Worm (Caenorhabditis elegans): ENCODE data around the gene B0238.12.

Gene B0238.12

DNA sequence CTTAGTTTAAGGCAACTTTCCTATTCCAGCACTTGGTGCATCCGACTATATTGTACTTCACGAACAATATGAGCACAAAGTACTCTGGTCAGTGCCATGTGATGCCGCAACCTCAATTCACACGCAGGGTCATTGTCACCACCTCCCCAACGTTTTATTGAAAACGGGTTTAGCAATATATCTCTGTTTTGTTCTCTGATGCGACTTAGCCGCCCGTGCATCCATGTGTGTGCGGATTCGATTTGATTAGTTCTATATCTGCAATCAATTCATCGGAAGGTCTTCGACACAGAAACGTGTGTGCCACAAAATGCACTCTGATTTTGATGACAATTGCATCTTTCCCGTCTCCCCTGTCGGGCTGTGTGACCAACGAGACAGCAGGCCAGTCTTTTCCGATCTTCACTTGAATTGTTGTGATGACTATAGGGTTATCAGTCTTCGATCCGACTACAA lies 7.0 kb downstream of the B0238.12 start:
- no peak for TF ChIP-seq hmg-4 (GFP tag; optimal IDR thresholded peaks at IDR 0.05)
- TF ChIP-seq ceh-13 (GFP tag; optimal IDR thresholded peaks at IDR 0.05): no peak
- no peak for TF ChIP-seq ets-7 (tag; optimal IDR thresholded peaks at IDR 0.05)
- no peak for TF ChIP-seq hmbx-1 (tag; optimal IDR thresholded peaks at IDR 0.05)
- no peak for TF ChIP-seq pes-1 (GFP tag; IDR thresholded peaks at IDR 0.05)

DNA sequence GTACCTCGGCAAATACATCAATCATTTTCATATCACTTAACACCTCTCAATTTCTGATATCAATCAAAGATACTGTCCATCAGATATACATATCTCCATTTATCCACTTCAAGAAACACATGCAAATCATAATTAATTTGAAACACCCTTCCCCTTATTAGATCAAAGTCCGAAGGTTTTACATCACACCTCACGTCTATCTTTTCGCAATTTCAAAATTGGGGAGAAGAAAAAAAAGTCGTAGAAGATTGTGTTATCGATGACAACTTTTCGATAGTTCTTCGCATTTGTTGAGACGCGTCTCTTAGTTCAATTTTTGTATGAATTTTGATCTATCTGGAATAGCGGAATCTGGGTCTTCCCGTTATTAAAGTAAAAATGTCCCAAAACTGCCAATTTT lies 7.6 kb downstream of the B0238.12 start:
- TF ChIP-seq ets-7 (tag; optimal IDR thresholded peaks at IDR 0.05) (no peak), ceh-13 (GFP tag; optimal IDR thresholded peaks at IDR 0.05) (no peak), pes-1 (GFP tag; IDR thresholded peaks at IDR 0.05) (no peak), flt-1 (GFP tag; IDR thresholded peaks at IDR 0.05) (no peak), ama-1 (optimal IDR thresholded peaks at IDR 0.05) (no peak), ceh-36 (tag; optimal IDR thresholded peaks at IDR 0.05) (no peak)

DNA sequence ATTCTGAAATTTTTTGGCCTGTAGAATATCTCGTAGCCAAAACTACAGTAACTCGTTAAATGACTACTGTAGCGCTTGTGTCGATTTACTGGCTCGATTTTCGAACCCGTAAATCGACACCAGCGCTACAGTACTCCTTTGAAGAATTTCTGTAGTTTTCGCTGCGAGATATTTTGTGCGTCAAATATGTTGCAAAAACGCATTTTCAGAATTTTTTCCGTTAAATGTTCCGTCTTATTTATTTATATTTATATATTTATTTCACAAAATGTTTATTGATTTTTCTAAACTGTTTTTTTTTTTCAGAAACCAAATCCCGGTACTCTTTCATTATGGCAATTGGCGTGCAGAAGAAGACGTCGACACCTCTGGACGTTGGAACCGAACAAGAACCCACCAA lies 8.1 kb downstream of the B0238.12 start, which contains the start of gene natc-2:
TSS of gene natc-2 (plus strand) at position 301 of the 400 bp plus-strand sequence.
- no peak for TF ChIP-seq flt-1 (GFP tag; IDR thresholded peaks at IDR 0.05)
- no peak for TF ChIP-seq ets-7 (tag; optimal IDR thresholded peaks at IDR 0.05)
- no peak for TF ChIP-seq F13C5.2 (tag; optimal IDR thresholded peaks at IDR 0.05)
- TF ChIP-seq B0310.2 (tag; optimal IDR thresholded peaks at IDR 0.05): no peak
- no peak for TF ChIP-seq tra-4 (tag; optimal IDR thresholded peaks at IDR 0.05)
- TF ChIP-seq hnd-1 (tag; optimal IDR thresholded peaks at IDR 0.05): no peak
- TF ChIP-seq ceh-13 (GFP tag; optimal IDR thresholded peaks at IDR 0.05): no peak
- no peak for TF ChIP-seq tbx-37 (GFP tag; conservative IDR thresholded peaks at IDR 0.05)

DNA sequence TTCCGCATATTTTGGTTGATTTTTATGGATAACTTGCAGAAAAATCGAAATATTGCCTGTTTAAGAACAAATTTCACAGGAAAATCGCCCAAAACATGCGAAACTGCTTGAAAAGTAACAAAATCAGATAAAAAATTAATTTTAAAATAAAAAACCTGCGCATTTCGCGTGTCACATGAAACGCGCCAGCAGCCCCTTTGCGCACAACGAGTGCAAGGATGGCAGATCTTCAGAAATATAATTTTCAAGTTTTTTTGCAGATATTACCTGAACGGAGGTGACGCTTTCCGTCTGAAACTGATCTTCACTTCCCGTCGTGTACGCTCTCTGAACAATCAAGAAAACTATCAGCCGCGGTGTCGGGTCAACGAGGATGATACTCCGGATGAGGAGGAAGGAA lies 9.3 kb downstream of the B0238.12 start:
- TF ChIP-seq hnd-1 (tag; optimal IDR thresholded peaks at IDR 0.05): no peak
- no peak for TF ChIP-seq flt-1 (GFP tag; IDR thresholded peaks at IDR 0.05)
- no peak for TF ChIP-seq ceh-36 (tag; optimal IDR thresholded peaks at IDR 0.05)
- TF ChIP-seq hmg-4 (GFP tag; optimal IDR thresholded peaks at IDR 0.05): no peak
- peak; percentile 60; the same call in 1 of the 2 replicates for TF ChIP-seq pes-1 (GFP tag; IDR thresholded peaks at IDR 0.05)
- no peak for TF ChIP-seq tbx-37 (GFP tag; conservative IDR thresholded peaks at IDR 0.05)
- TF ChIP-seq ets-7 (tag; optimal IDR thresholded peaks at IDR 0.05): no peak
- TF ChIP-seq F13C5.2 (tag; optimal IDR thresholded peaks at IDR 0.05): peak; percentile 27
- no peak for TF ChIP-seq hmbx-1 (tag; optimal IDR thresholded peaks at IDR 0.05)
- TF ChIP-seq B0310.2 (tag; optimal IDR thresholded peaks at IDR 0.05): no peak
- no peak for TF ChIP-seq scrt-1 (GFP tag; IDR thresholded peaks at IDR 0.05)
- no peak for TF ChIP-seq aly-1 (tag; optimal IDR thresholded peaks at IDR 0.05)
- no peak for TF ChIP-seq ceh-13 (GFP tag; optimal IDR thresholded peaks at IDR 0.05)
- TF ChIP-seq tbx-11 (GFP tag; IDR thresholded peaks at IDR 0.05): 0 out of 2 replicates have a peak, but pooled peaks have one; percentile 55
- no peak for TF ChIP-seq tra-4 (tag; optimal IDR thresholded peaks at IDR 0.05)
- TF ChIP-seq ama-1 (optimal IDR thresholded peaks at IDR 0.05): no peak
- TF ChIP-seq sea-1 (GFP tag; conservative IDR thresholded peaks at IDR 0.05): no peak

DNA sequence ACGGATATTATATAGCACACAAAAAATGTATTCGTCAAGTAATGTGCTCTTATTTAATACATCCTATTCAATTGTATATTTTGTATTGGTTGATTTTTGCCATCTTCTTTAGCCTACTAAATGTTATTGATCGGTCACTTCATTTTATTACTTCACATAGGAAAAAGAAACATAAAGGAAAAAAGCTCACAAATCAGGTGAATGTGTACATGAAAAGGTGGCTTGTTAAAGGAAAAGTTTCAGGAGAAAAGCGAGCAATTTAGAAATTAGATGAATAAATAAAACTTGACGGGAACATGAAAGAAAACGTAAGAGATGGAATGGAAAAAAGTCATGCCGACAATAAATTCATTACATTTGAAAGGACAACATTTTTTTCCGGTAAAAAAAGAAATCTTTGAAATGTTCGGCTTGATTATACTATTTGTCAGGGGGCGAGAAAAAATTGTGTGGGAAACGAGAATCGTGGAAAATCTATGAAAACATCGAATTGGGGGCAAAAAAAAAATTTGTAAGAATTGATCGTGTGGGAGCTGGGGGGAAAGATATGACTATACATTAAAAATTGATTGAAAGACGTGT lies 9.9 kb downstream of the B0238.12 start:
- TF ChIP-seq aly-1 (tag; optimal IDR thresholded peaks at IDR 0.05) (no peak), ama-1 (optimal IDR thresholded peaks at IDR 0.05) (no peak), ceh-36 (tag; optimal IDR thresholded peaks at IDR 0.05) (no peak), pes-1 (GFP tag; IDR thresholded peaks at IDR 0.05) (0 out of 2 replicates have a peak, but pooled peaks have one; percentile 14), ets-7 (tag; optimal IDR thresholded peaks at IDR 0.05) (no peak), tra-4 (tag; optimal IDR thresholded peaks at IDR 0.05) (no peak)

DNA sequence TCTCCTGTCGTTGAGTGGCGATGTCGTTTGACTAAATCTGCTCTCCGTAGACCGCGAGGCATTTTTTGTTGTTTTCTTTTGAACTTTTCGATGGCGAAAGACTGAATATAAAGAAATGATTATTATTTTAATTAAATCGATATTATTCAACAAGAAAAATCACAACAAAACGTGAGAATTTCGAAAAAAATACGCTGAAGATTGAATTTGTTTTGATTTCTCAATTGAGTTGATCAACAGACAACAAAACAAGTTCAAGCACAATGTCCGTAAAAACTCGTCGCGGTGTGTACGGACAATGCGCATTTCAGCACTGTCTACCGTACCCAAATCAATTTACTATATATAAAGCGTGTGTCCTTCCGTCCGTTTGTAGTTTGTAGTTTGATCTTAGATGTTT lies 12.4 kb downstream of the B0238.12 start, which contains the start of gene B0238.9:
TSS of gene B0238.9 (minus strand) at position 101 of the 400 bp plus-strand sequence.
- TF ChIP-seq tra-4 (tag; optimal IDR thresholded peaks at IDR 0.05) (no peak), pes-1 (GFP tag; IDR thresholded peaks at IDR 0.05) (no peak), flt-1 (GFP tag; IDR thresholded peaks at IDR 0.05) (no peak), ama-1 (optimal IDR thresholded peaks at IDR 0.05) (no peak), ceh-13 (GFP tag; optimal IDR thresholded peaks at IDR 0.05) (no peak), ets-7 (tag; optimal IDR thresholded peaks at IDR 0.05) (no peak), hnd-1 (tag; optimal IDR thresholded peaks at IDR 0.05) (no peak), hmg-4 (GFP tag; optimal IDR thresholded peaks at IDR 0.05) (no peak), tbx-11 (GFP tag; IDR thresholded peaks at IDR 0.05) (no peak), B0310.2 (tag; optimal IDR thresholded peaks at IDR 0.05) (no peak), hmbx-1 (tag; optimal IDR thresholded peaks at IDR 0.05) (no peak)

DNA sequence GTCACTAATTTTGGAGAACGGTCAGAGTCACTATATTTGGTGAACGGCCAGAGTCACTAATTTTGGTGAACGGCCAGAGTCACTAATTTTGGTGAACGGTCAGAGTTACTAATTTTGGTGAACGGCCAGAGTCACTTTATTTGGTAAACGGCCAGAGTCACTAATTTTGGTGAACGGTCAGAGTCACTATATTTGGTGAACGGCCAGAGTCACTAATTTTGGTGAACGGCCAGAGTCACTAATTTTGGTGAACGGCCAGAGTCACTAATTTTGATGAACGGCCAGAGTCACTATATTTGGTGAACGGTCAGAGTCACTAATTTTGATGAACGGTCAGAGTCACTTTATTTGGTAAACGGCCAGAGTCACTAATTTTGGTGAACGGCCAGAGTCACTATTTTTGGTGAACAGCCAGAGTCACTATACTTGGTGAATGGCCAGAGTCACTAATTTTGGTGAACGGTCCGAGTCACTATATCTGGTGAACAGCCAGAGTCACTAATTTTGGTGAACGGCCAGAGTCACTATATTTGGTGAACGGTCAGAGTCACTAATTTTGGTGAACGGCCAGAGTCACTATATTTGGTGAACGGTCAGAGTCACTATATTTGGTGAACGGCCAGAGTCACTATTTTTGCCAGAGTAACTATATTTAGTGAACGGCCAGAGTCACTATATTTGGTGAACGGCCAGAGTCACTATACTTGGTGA lies 18.8 kb downstream of the B0238.12 start:
- TF ChIP-seq hmg-4 (GFP tag; optimal IDR thresholded peaks at IDR 0.05): peak; percentile 74
- TF ChIP-seq ets-7 (tag; optimal IDR thresholded peaks at IDR 0.05): peak; percentile 34
- peak; percentile 12 for TF ChIP-seq ceh-36 (tag; optimal IDR thresholded peaks at IDR 0.05)
- TF ChIP-seq tra-4 (tag; optimal IDR thresholded peaks at IDR 0.05): peak; percentile 53
- TF ChIP-seq ceh-13 (GFP tag; optimal IDR thresholded peaks at IDR 0.05): peak; percentile 25

DNA sequence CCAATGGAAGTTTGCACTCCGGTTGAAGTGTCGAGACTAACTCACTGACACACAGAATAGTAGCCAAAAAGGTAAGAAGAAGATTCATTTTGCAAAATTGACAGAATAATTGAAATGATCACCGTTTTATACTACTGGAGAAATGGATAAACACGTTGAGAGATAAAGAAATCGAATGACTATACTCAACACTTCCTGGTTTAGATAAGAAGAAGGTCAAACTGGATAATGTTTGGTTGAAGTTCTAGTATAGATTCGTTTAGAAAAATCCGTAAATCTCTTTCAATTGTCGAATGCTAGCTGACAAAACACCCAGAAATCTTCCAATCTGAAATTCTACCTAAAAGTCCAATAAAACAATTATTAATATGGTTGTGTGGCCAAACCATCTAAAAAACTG lies 21.6 kb downstream of the B0238.12 start, which contains the start of gene Y49G5A.1:
TSS of gene Y49G5A.1 (minus strand) at position 101 of the 400 bp plus-strand sequence.
- TF ChIP-seq tra-4 (tag; optimal IDR thresholded peaks at IDR 0.05) (no peak), flt-1 (GFP tag; IDR thresholded peaks at IDR 0.05) (no peak), hmg-4 (GFP tag; optimal IDR thresholded peaks at IDR 0.05) (no peak), ceh-13 (GFP tag; optimal IDR thresholded peaks at IDR 0.05) (no peak), aly-1 (tag; optimal IDR thresholded peaks at IDR 0.05) (no peak)

All from whole organism, early embryonic.